Worm (Caenorhabditis elegans) whole organism, mixed stage, embryonic: ENCODE measurements around the gene tbc-7.
A peak's percentile ranks its signal among the peaks of the same experiment; 100 is the strongest.

ENCODE experiments used
- M03D4.4 ChIP-seq: sonication (generic microtip); optimal IDR thresholded peaks from 2 replicates; lab custom pipeline; 2017; ENCODE audit warnings: mild to moderate bottlenecking, missing genetic modification characterization, missing compliant biosample characterization
- bed-3 ChIP-seq: fragments of 200-800 bp; sonication (Bioruptor generic); optimal IDR thresholded peaks from 3 replicates; lab custom pipeline; 2018; ENCODE audit warnings: mild to moderate bottlenecking, missing genetic modification characterization, moderate library complexity, missing compliant biosample characterization
- blmp-1 ChIP-seq: fragments of 150-350 bp; optimal IDR thresholded peaks from 2 replicates; lab custom pipeline; 2014; ENCODE audit warnings: missing biosample characterization, missing genetic modification characterization
- ceh-83 ChIP-seq: fragments of 200-800 bp; sonication (Bioruptor generic); optimal IDR thresholded peaks from 2 replicates; lab custom pipeline; 2018; ENCODE audit warnings: mild to moderate bottlenecking, missing genetic modification characterization, missing compliant biosample characterization
- cnd-1 ChIP-seq: fragments of 200-800 bp; sonication (Bioruptor generic); optimal IDR thresholded peaks from 2 replicates; lab custom pipeline; 2018; ENCODE audit warnings: mild to moderate bottlenecking, missing genetic modification characterization, missing compliant biosample characterization
- drap-1 ChIP-seq: fragments of 200-800 bp; sonication (Bioruptor generic); optimal IDR thresholded peaks from 3 replicates; lab custom pipeline; 2018; ENCODE audit warnings: mild to moderate bottlenecking, missing genetic modification characterization, missing compliant biosample characterization
- elt-1 ChIP-seq: sonication (generic microtip); optimal IDR thresholded peaks from 2 replicates; lab custom pipeline; 2017; ENCODE audit warnings: missing genetic modification characterization, mild to moderate bottlenecking, missing compliant biosample characterization, antibody characterized with exemption, moderate library complexity, borderline replicate concordance; ENCODE audit not compliant: insufficient read depth
- flh-1 ChIP-seq: fragments of 200-800 bp; sonication (Bioruptor generic); optimal IDR thresholded peaks from 2 replicates; lab custom pipeline; 2018; ENCODE audit warnings: mild to moderate bottlenecking, missing genetic modification characterization, moderate library complexity, missing compliant biosample characterization
- ham-2 ChIP-seq: fragments of 200-800 bp; sonication (Bioruptor generic); optimal IDR thresholded peaks from 2 replicates; lab custom pipeline; 2018; ENCODE audit warnings: mild to moderate bottlenecking, missing genetic modification characterization, missing compliant biosample characterization
- hlh-1 ChIP-seq: fragments of 150-350 bp; optimal IDR thresholded peaks from 2 replicates; lab custom pipeline; 2014; ENCODE audit warnings: missing biosample characterization, missing genetic modification reagents, missing genetic modification characterization
- lin-13 ChIP-seq: fragments of 150-350 bp; optimal IDR thresholded peaks from 2 replicates; lab custom pipeline; 2014; ENCODE audit warnings: missing biosample characterization, missing genetic modification characterization
- lin-32 ChIP-seq: fragments of 200-800 bp; sonication (Bioruptor generic); optimal IDR thresholded peaks from 2 replicates; lab custom pipeline; 2018; ENCODE audit warnings: mild to moderate bottlenecking, missing genetic modification characterization, missing compliant biosample characterization
- lsy-2 ChIP-seq: fragments of 150-350 bp; optimal IDR thresholded peaks from 2 replicates; lab custom pipeline; 2014; ENCODE audit warnings: missing biosample characterization, missing genetic modification characterization
- mab-5 ChIP-seq: fragments of 150-350 bp; optimal IDR thresholded peaks from 2 replicates; lab custom pipeline; 2014; ENCODE audit warnings: missing biosample characterization, missing genetic modification characterization
- mep-1 ChIP-seq: fragments of 150-350 bp; optimal IDR thresholded peaks from 2 replicates; lab custom pipeline; 2017; ENCODE audit warnings: missing biosample characterization, missing genetic modification reagents, missing genetic modification characterization, inconsistent platforms
- nhr-12 ChIP-seq: fragments of 150-350 bp; optimal IDR thresholded peaks from 2 replicates; lab custom pipeline; 2014; ENCODE audit warnings: missing biosample characterization, missing genetic modification characterization
- nhr-237 ChIP-seq: fragments of 150-350 bp; optimal IDR thresholded peaks from 2 replicates; lab custom pipeline; 2014; ENCODE audit warnings: missing biosample characterization, missing genetic modification characterization
- nhr-28 ChIP-seq: fragments of 150-350 bp; optimal IDR thresholded peaks from 2 replicates; lab custom pipeline; 2014; ENCODE audit warnings: missing biosample characterization, missing genetic modification characterization
- nhr-76 ChIP-seq: sonication (generic microtip); optimal IDR thresholded peaks from 2 replicates; lab custom pipeline; 2017; ENCODE audit warnings: missing biosample characterization, missing genetic modification characterization
- pha-4 ChIP-seq: fragments of 150-350 bp; optimal IDR thresholded peaks from 2 replicates; lab custom pipeline; 2018; ENCODE audit warnings: missing biosample characterization, missing genetic modification reagents, missing genetic modification characterization
- sem-2 ChIP-seq: fragments of 200-800 bp; sonication (Bioruptor generic); optimal IDR thresholded peaks from 2 replicates; lab custom pipeline; 2018; ENCODE audit warnings: mild to moderate bottlenecking, missing genetic modification characterization, missing compliant biosample characterization
- sptf-1 ChIP-seq: sonication (generic microtip); optimal IDR thresholded peaks from 2 replicates; lab custom pipeline; 2017; ENCODE audit warnings: mild to moderate bottlenecking, missing genetic modification characterization, moderate library complexity, missing compliant biosample characterization
- tbx-8 ChIP-seq: fragments of 200-800 bp; sonication (Bioruptor generic); optimal IDR thresholded peaks from 2 replicates; lab custom pipeline; 2018; ENCODE audit warnings: mild to moderate bottlenecking, missing genetic modification characterization, moderate library complexity, missing compliant biosample characterization
- unc-120 ChIP-seq: sonication (generic microtip); optimal IDR thresholded peaks from 2 replicates; lab custom pipeline; 2017; ENCODE audit warnings: missing genetic modification characterization, missing compliant biosample characterization; ENCODE audit not compliant: poor library complexity, severe bottlenecking
- unc-39 ChIP-seq: fragments of 150-350 bp; optimal IDR thresholded peaks from 2 replicates; lab custom pipeline; 2014; ENCODE audit warnings: missing biosample characterization, missing genetic modification characterization
- ztf-11 ChIP-seq: fragments of 150-350 bp; optimal IDR thresholded peaks from 2 replicates; lab custom pipeline; 2014; ENCODE audit warnings: missing biosample characterization, missing genetic modification characterization

The tbc-7 gene

ce11 chrX:5140177-5140576 lies 6.1 kb downstream of the tbc-7 start (continued):
- TF ChIP-seq sptf-1 (tag; lab: Kevin White, UChicago): peak; percentile 69
- TF ChIP-seq sem-2 (GFP tag; lab: Kevin White, UChicago): no peak
- TF ChIP-seq nhr-12 (tag; lab: Kevin White, UChicago): no peak
- no peak for TF ChIP-seq lin-13
- TF ChIP-seq ceh-83 (GFP tag; lab: Kevin White, UChicago): no peak
- no peak for TF ChIP-seq elt-1 (tag; lab: Kevin White, UChicago)
- no peak for TF ChIP-seq mep-1 (tag; lab: Kevin White, UChicago)

- TF ChIP-seq pha-4 (tag; lab: Kevin White, UChicago): peak; percentile 82
- TF ChIP-seq nhr-237: no peak
- no peak for TF ChIP-seq tbx-8 (GFP tag; lab: Kevin White, UChicago)
Observed at ce11 chrX:5142403-5142802, 8.3 kb downstream of the tbc-7 start.

DNA sequence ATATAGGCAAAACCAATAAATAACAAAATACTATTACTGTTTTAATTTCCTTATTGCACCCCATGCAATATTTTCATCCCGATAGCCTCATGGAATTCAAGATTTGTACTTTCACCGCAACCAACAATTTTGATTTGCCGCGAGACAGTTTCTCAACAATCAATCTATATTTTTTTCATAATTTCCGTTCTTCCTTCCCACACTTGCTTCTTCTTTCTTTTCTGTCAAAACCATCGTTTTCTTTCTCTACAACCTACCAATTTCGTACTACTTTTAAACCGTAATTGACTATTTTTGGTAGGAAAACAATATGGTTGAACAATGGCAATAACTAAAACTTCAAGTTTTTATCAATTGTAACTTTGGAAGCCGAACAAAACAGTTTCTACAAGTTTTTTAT lies 13.8 kb downstream of the tbc-7 start, which contains the start of gene C31H2.14:
C31H2.14 (plus strand) TSS at position 301 of the 400 bp plus-strand sequence.
- TF ChIP-seq unc-120 (no peak), lsy-2 (tag; lab: Kevin White, UChicago) (no peak), nhr-76 (tag; lab: Kevin White, UChicago) (no peak), elt-1 (tag; lab: Kevin White, UChicago) (no peak), lin-32 (GFP tag; lab: Kevin White, UChicago) (no peak), hlh-1 (tag; lab: Kevin White, UChicago) (no peak), unc-39 (tag; lab: Kevin White, UChicago) (no peak), cnd-1 (tag; lab: Kevin White, UChicago) (no peak), flh-1 (GFP tag; lab: Kevin White, UChicago) (no peak), ceh-83 (GFP tag; lab: Kevin White, UChicago) (no peak), sptf-1 (tag; lab: Kevin White, UChicago) (no peak), drap-1 (GFP tag; lab: Kevin White, UChicago) (no peak), tbx-8 (GFP tag; lab: Kevin White, UChicago) (no peak), nhr-237 (no peak), nhr-12 (tag; lab: Kevin White, UChicago) (no peak), mab-5 (tag; lab: Kevin White, UChicago) (no peak)

- TF ChIP-seq M03D4.4 (tag; lab: Kevin White, UChicago): no peak
- peak; percentile 63 for TF ChIP-seq blmp-1 (tag; lab: Kevin White, UChicago)
Observed at ce11 chrX:5150389-5150788, 16.3 kb downstream of the tbc-7 start, which contains the start of gene dpy-8. TSS of gene dpy-8 (minus strand) at chrX:5150476.

DNA sequence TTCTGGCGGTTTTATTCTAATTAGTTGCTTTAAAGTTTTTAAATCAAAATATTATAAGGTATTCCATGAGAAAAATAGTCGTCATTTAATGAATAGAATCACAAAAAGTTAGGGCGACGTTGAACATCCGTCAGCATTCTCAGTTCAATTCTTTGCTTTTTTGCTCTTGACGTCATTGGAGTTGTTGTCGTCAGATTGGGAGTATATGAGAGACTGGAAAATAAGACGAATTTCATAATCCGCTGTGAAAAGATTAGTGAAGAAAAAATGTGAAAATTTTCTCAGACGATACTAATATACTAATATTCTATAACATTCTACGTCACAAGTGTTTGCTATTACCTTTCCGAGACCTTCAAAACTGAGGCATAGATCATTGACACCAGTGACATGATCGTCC lies 17.3 kb downstream of the tbc-7 start:
- TF ChIP-seq ztf-11 (tag; lab: Kevin White, UChicago): no peak
- TF ChIP-seq sem-2 (GFP tag; lab: Kevin White, UChicago): no peak

- TF ChIP-seq unc-39 (tag; lab: Kevin White, UChicago) (no peak), lin-13 (no peak), nhr-237 (no peak), tbx-8 (GFP tag; lab: Kevin White, UChicago) (no peak), nhr-12 (tag; lab: Kevin White, UChicago) (no peak), nhr-28 (tag; lab: Kevin White, UChicago) (no peak), bed-3 (GFP tag; lab: Kevin White, UChicago) (no peak), ham-2 (GFP tag; lab: Kevin White, UChicago) (no peak), ceh-83 (GFP tag; lab: Kevin White, UChicago) (no peak), sptf-1 (tag; lab: Kevin White, UChicago) (no peak)
Observed at ce11 chrX:5151866-5152265, 17.8 kb downstream of the tbc-7 start.

DNA sequence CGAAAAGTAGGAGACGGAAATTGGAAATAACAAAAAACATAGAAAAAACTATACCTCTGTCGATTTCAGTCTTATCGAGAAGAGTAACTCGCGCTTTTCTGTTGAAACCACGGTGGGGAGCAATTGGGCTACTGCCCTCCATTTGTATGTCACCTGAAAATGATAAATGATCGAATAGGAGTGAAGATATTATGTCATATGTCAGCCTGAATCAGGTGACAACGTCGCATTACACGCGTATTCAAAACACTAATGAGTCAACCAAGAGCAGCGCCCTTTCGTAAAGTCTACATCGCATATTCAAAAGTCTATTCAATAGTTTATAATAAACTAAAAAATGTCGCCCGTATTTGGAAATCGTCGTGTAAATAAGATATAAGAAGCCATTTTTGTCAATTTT lies 18.9 kb downstream of the tbc-7 start:
- TF ChIP-seq ham-2 (GFP tag; lab: Kevin White, UChicago): no peak
